Worm (Caenorhabditis elegans) whole organism, L2 larva: ENCODE results near the gene msp-56.

Experiments used
- F13H6.1 ChIP-seq: sonication (generic microtip); optimal IDR thresholded peaks from 2 replicates; lab custom pipeline; 2016; ENCODE audit warnings: missing genetic modification characterization, missing compliant biosample characterization
- Y55F3AM.14 ChIP-seq: fragments of 200-800 bp; sonication (Bioruptor generic); optimal IDR thresholded peaks from 2 replicates; lab custom pipeline; 2018; ENCODE audit warnings: mild to moderate bottlenecking, missing genetic modification characterization, missing compliant biosample characterization
- ZK546.5 ChIP-seq: sonication (generic microtip); optimal IDR thresholded peaks from 2 replicates; lab custom pipeline; 2017; ENCODE audit warnings: missing biosample characterization, missing genetic modification characterization
- alr-1 ChIP-seq: fragments of 150-350 bp; optimal IDR thresholded peaks from 2 replicates; lab custom pipeline; 2014; ENCODE audit warnings: missing biosample characterization, missing genetic modification characterization
- aly-2 ChIP-seq: fragments of 150-350 bp; optimal IDR thresholded peaks from 2 replicates; lab custom pipeline; 2014; ENCODE audit warnings: missing biosample characterization, missing genetic modification characterization
- ama-1 ChIP-seq: fragments of 150-350 bp; optimal IDR thresholded peaks from 2 replicates; lab custom pipeline; 2018; ENCODE audit warnings: inconsistent platforms
- blmp-1 ChIP-seq: sonication (generic microtip); optimal IDR thresholded peaks from 2 replicates; lab custom pipeline; 2017; ENCODE audit warnings: missing genetic modification characterization, mild to moderate bottlenecking, missing compliant biosample characterization, antibody characterized with exemption, moderate library complexity; ENCODE audit not compliant: insufficient read depth
- ceh-16 ChIP-seq: fragments of 150-350 bp; optimal IDR thresholded peaks from 2 replicates; lab custom pipeline; 2014; ENCODE audit warnings: missing biosample characterization, missing genetic modification characterization
- ceh-82 ChIP-seq: fragments of 150-350 bp; optimal IDR thresholded peaks from 2 replicates; lab custom pipeline; 2014; ENCODE audit warnings: missing biosample characterization, missing genetic modification characterization
- crh-2 ChIP-seq: sonication (generic microtip); optimal IDR thresholded peaks from 2 replicates; lab custom pipeline; 2017; ENCODE audit warnings: missing biosample characterization, missing genetic modification characterization
- dmd-4 ChIP-seq: sonication (generic microtip); optimal IDR thresholded peaks from 2 replicates; lab custom pipeline; 2017; ENCODE audit warnings: missing biosample characterization, missing genetic modification characterization
- elt-1 ChIP-seq: fragments of 150-350 bp; optimal IDR thresholded peaks from 2 replicates; lab custom pipeline; 2014; ENCODE audit warnings: missing biosample characterization, missing genetic modification characterization
- elt-3 ChIP-seq: sonication (generic microtip); optimal IDR thresholded peaks from 2 replicates; lab custom pipeline; 2017; ENCODE audit warnings: missing biosample characterization, missing genetic modification characterization
- fos-1 ChIP-seq: fragments of 150-350 bp; optimal IDR thresholded peaks from 2 replicates; lab custom pipeline; 2014; ENCODE audit warnings: missing biosample characterization, missing genetic modification characterization
- gmeb-1 ChIP-seq: fragments of 150-350 bp; optimal IDR thresholded peaks from 2 replicates; lab custom pipeline; 2014; ENCODE audit warnings: missing biosample characterization, missing genetic modification characterization
- lin-39 ChIP-seq: fragments of 150-350 bp; optimal IDR thresholded peaks from 2 replicates; lab custom pipeline; 2014; ENCODE audit warnings: missing biosample characterization, missing genetic modification reagents, missing genetic modification characterization
- lsy-2 ChIP-seq, 2 experiments: fragments of 150-350 bp in 1 of 2; sonication (generic microtip) in 1 of 2; optimal IDR thresholded peaks; 2 replicates each; lab custom pipeline; 2014 to 2017; ENCODE audit warnings: missing biosample characterization in 2 of 2, missing genetic modification characterization in 2 of 2
- mdl-1 ChIP-seq, 2 experiments: fragments of 150-350 bp in 1 of 2; sonication (generic microtip) in 1 of 2; optimal IDR thresholded peaks; 2 replicates each; lab custom pipeline; 2017; ENCODE audit warnings: missing biosample characterization in 2 of 2, missing genetic modification characterization in 2 of 2
- nhr-11 ChIP-seq: fragments of 150-350 bp; optimal IDR thresholded peaks from 2 replicates; lab custom pipeline; 2014; ENCODE audit warnings: missing biosample characterization, missing genetic modification characterization
- nhr-12 ChIP-seq: fragments of 150-350 bp; optimal IDR thresholded peaks from 2 replicates; lab custom pipeline; 2014; ENCODE audit warnings: missing biosample characterization, missing genetic modification characterization
- nhr-129 ChIP-seq: fragments of 150-350 bp; optimal IDR thresholded peaks from 2 replicates; lab custom pipeline; 2014; ENCODE audit warnings: missing biosample characterization, missing genetic modification characterization
- nhr-21 ChIP-seq: fragments of 150-350 bp; optimal IDR thresholded peaks from 2 replicates; lab custom pipeline; 2014; ENCODE audit warnings: missing biosample characterization, missing genetic modification characterization
- nhr-25 ChIP-seq: fragments of 150-350 bp; sonication (generic microtip); optimal IDR thresholded peaks from 3 replicates; lab custom pipeline; 2014; ENCODE audit warnings: missing biosample characterization, missing genetic modification characterization
- sem-4 ChIP-seq: fragments of 150-350 bp; optimal IDR thresholded peaks from 2 replicates; lab custom pipeline; 2014; ENCODE audit warnings: missing biosample characterization, missing genetic modification reagents, missing genetic modification characterization
- skn-1 ChIP-seq: sonication (generic microtip); optimal IDR thresholded peaks from 2 replicates; lab custom pipeline; 2017; ENCODE audit warnings: missing biosample characterization, missing genetic modification characterization
- sma-9 ChIP-seq, 2 experiments: fragments of 150-350 bp in 1 of 2; sonication (generic microtip) in 1 of 2; optimal IDR thresholded peaks; 2 replicates each; lab custom pipeline; 2014 to 2016; ENCODE audit warnings: missing genetic modification characterization in 2 of 2, mild to moderate bottlenecking in 1 of 2, missing biosample characterization in 1 of 2, missing compliant biosample characterization in 1 of 2, missing genetic modification reagents in 1 of 2, moderate library complexity in 1 of 2
- snpc-4 ChIP-seq: fragments of 150-350 bp; optimal IDR thresholded peaks from 2 replicates; lab custom pipeline; 2014; ENCODE audit warnings: missing biosample characterization, missing genetic modification characterization
- unc-39 ChIP-seq: fragments of 150-350 bp; optimal IDR thresholded peaks from 2 replicates; lab custom pipeline; 2014; ENCODE audit warnings: missing biosample characterization, missing genetic modification characterization
- unc-55 ChIP-seq: fragments of 150-350 bp; sonication (generic microtip); optimal IDR thresholded peaks from 3 replicates; lab custom pipeline; 2014; ENCODE audit warnings: missing biosample characterization, missing genetic modification reagents, missing genetic modification characterization
- unc-62 ChIP-seq: fragments of 150-350 bp; optimal IDR thresholded peaks from 2 replicates; lab custom pipeline; 2014; ENCODE audit warnings: missing biosample characterization, missing genetic modification reagents, missing genetic modification characterization
- zag-1 ChIP-seq: fragments of 150-350 bp; optimal IDR thresholded peaks from 2 replicates; lab custom pipeline; 2014; ENCODE audit warnings: missing biosample characterization, missing genetic modification characterization
- ztf-11 ChIP-seq: sonication (generic microtip); optimal IDR thresholded peaks from 2 replicates; lab custom pipeline; 2017; ENCODE audit warnings: missing biosample characterization, missing genetic modification characterization

Gene msp-56

ce11 chrIV:9810633-9811032, 30.7 kb upstream of the msp-56 start, which contains the start of gene dct-15:
TSS of gene dct-15 (minus strand) at chrIV:9810733.
- TF ChIP-seq ztf-11 (tag; lab: Kevin White, UChicago) = no peak
- TF ChIP-seq nhr-11 = no peak
- TF ChIP-seq zag-1 (tag; lab: Kevin White, UChicago) = no peak
- no peak for TF ChIP-seq gmeb-1 (tag; lab: Kevin White, UChicago)

ce11 chrIV:9811487-9811886, 29.9 kb upstream of the msp-56 start:
- TF ChIP-seq skn-1 (tag; lab: Kevin White, UChicago) (no peak), dmd-4 (tag; lab: Kevin White, UChicago) (no peak), unc-62 (no peak), ceh-82 (no peak), ceh-16 (tag; lab: Kevin White, UChicago) (no peak), nhr-11 (no peak)

- TF ChIP-seq unc-55 (GFP tag; lab: Kevin White, UChicago) (no peak), F13H6.1 (tag; lab: Kevin White, UChicago) (no peak), alr-1 (tag; lab: Kevin White, UChicago) (no peak), ama-1 (lab: Kevin White, UChicago) (no peak), sem-4 (tag; lab: Kevin White, UChicago) (no peak), blmp-1 (tag; lab: Kevin White, UChicago) (no peak), nhr-25 (no peak), unc-39 (tag; lab: Kevin White, UChicago) (no peak), nhr-11 (no peak), aly-2 (tag; lab: Kevin White, UChicago) (no peak), sma-9 (GFP tag; optimal IDR thresholded peaks at IDR 0.05; lab: Kevin White, UChicago) (no peak), sma-9 (tag; optimal IDR thresholded peaks at IDR 0.05; lab: Kevin White, UChicago) (no peak), elt-3 (tag; lab: Kevin White, UChicago) (no peak), snpc-4 (tag; lab: Kevin White, UChicago) (no peak), nhr-129 (no peak)
- TF ChIP-seq, all 48 proteins: peak for 0
These were observed 25.9 kb upstream of the msp-56 start, which contains the start of gene egl-20 for ce11 chrIV:9815432-9815831. TSS of gene egl-20 (minus strand) at chrIV:9815532.

- TF ChIP-seq lsy-2 (tag; optimal IDR thresholded peaks at IDR 0.05; lab: Kevin White, UChicago) = no peak
These were observed 19.7 kb upstream of the msp-56 start, which contains the start of gene col-123 for ce11 chrIV:9821621-9822020. TSS of gene col-123 (plus strand) at chrIV:9821921.

ce11 chrIV:9822585-9822984, 18.8 kb upstream of the msp-56 start:
- TF ChIP-seq fos-1 (tag; lab: Kevin White, UChicago) (no peak), snpc-4 (tag; lab: Kevin White, UChicago) (no peak), skn-1 (tag; lab: Kevin White, UChicago) (no peak), nhr-21 (tag; lab: Kevin White, UChicago) (no peak), crh-2 (tag; lab: Kevin White, UChicago) (no peak), nhr-129 (no peak), nhr-12 (tag; lab: Kevin White, UChicago) (no peak), Y55F3AM.14 (no peak), ZK546.5 (tag; lab: Kevin White, UChicago) (no peak), nhr-25 (no peak), F13H6.1 (tag; lab: Kevin White, UChicago) (no peak), sem-4 (tag; lab: Kevin White, UChicago) (no peak), elt-1 (tag; lab: Kevin White, UChicago) (no peak)
- TF ChIP-seq, all 48 proteins: peak for 0

ce11 chrIV:9824480-9824879, 16.9 kb upstream of the msp-56 start, which contains the start of gene catp-6:
TSS of gene catp-6 (minus strand) at chrIV:9824580.
- TF ChIP-seq lin-39 (tag; lab: Kevin White, UChicago) = no peak
- TF ChIP-seq dmd-4 (tag; lab: Kevin White, UChicago) = no peak
- no peak for TF ChIP-seq crh-2 (tag; lab: Kevin White, UChicago)
- no peak for TF ChIP-seq unc-55 (GFP tag; lab: Kevin White, UChicago)
- TF ChIP-seq ceh-82 = no peak
- no peak for TF ChIP-seq nhr-25
- TF ChIP-seq sem-4 (tag; lab: Kevin White, UChicago) = no peak
- TF ChIP-seq zag-1 (tag; lab: Kevin White, UChicago) = no peak
- no peak for TF ChIP-seq mdl-1 (tag; optimal IDR thresholded peaks at IDR 0.05; lab: Kevin White, UChicago)
